Fruit fly (Drosophila melanogaster): ENCODE measurements around the gene CG6650.

DNA sequence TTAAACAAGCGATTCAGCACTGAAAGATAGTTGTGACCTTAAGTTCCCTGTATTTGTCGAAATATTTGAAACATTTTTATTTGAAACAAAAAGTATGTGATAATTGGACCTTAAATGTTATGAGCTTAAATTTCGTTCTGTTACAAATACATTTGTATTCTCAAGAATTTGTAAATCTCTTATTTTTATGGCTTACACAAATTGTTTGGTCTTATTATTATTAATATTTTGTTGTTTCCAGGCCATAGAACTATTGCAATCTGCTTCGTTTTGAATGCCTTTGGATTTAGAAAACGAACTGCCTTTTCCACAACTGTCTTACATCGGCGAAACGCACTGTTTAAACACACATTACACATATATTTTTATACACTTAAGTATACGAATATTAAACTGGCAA is 3.2 kb downstream of the CG6650 start, which contains the start of gene CG6661:
- no peak for TF ChIP-seq h (GFP tag; optimal IDR thresholded peaks at IDR 0.05)
- no peak for TF ChIP-seq Dfd (GFP tag; optimal IDR thresholded peaks at IDR 0.05)
- TF ChIP-seq HLH106 (tag; optimal IDR thresholded peaks at IDR 0.05), result no peak
- TF ChIP-seq pan (optimal IDR thresholded peaks at IDR 0.05), result no peak
- TF ChIP-seq dsf (GFP tag; optimal IDR thresholded peaks at IDR 0.05; ENCODE audit: borderline replicate concordance), result no peak
- TF ChIP-seq psq (GFP tag; optimal IDR thresholded peaks at IDR 0.05), result no peak
- no peak for TF ChIP-seq OdsH (GFP tag; optimal IDR thresholded peaks at IDR 0.05)
- TF ChIP-seq Sp1 (GFP tag; optimal IDR thresholded peaks at IDR 0.05), result no peak
- TF ChIP-seq Dif (GFP tag; optimal IDR thresholded peaks at IDR 0.05; ENCODE audit: partially characterized antibody), result no peak
- TF ChIP-seq tai (GFP tag; optimal IDR thresholded peaks at IDR 0.05), result no peak
- no peak for TF ChIP-seq ey (GFP tag; optimal IDR thresholded peaks at IDR 0.05)
- TF ChIP-seq br (GFP tag; optimal IDR thresholded peaks at IDR 0.05), result no peak
- no peak for TF ChIP-seq rgr (GFP tag; optimal IDR thresholded peaks at IDR 0.05)

Data from whole organism, wandering third instar larva.